Fruit fly (Drosophila melanogaster) whole organism, embryonic: Measurements from ENCODE around the gene CG2854.

ENCODE experiments used
- B-H2 ChIP-seq: fragments of 200-800 bp; sonication (Bioruptor generic); optimal IDR thresholded peaks from 2 replicates; lab custom pipeline; 2018; ENCODE audit warnings: missing biosample characterization, mild to moderate bottlenecking, missing genetic modification characterization
- CG10147 ChIP-seq: fragments of 200-800 bp; sonication (Bioruptor generic); optimal IDR thresholded peaks from 2 replicates; lab custom pipeline; 2019; ENCODE audit warnings: missing biosample characterization, mild to moderate bottlenecking, missing genetic modification characterization, moderate library complexity
- CG10321 ChIP-seq: fragments of 200-800 bp; sonication (Bioruptor generic); IDR thresholded peaks from 2 replicates; pipeline ENCODE4 v1.3.6; 2022; ENCODE audit warnings: missing biosample characterization, missing genetic modification characterization
- CG10543 ChIP-seq: fragments of 200-800 bp; sonication (Bioruptor generic); optimal IDR thresholded peaks from 3 replicates; lab custom pipeline; 2017; ENCODE audit warnings: missing biosample characterization, mild to moderate bottlenecking, missing genetic modification characterization, moderate library complexity
- CG11093 ChIP-seq: fragments of 200-800 bp; sonication (Bioruptor generic); IDR thresholded peaks from 3 replicates; pipeline ENCODE4 v1.3.6; 2022; ENCODE audit warnings: missing biosample characterization, missing genetic modification characterization
- CG11398 ChIP-seq: fragments of 200-800 bp; sonication (Bioruptor generic); optimal IDR thresholded peaks from 2 replicates; lab custom pipeline; 2016; ENCODE audit warnings: missing biosample characterization, missing genetic modification characterization
- CG11560 ChIP-seq: fragments of 200-800 bp; sonication (Bioruptor generic); IDR thresholded peaks from 3 replicates; pipeline ENCODE4 v1.3.6; 2022; ENCODE audit warnings: missing biosample characterization, missing genetic modification characterization
- CG12219 ChIP-seq: fragments of 200-800 bp; sonication (Bioruptor generic); optimal IDR thresholded peaks from 3 replicates; lab custom pipeline; 2018; ENCODE audit warnings: missing biosample characterization, mild to moderate bottlenecking, missing genetic modification characterization
- CG16813 ChIP-seq: fragments of 200-800 bp; sonication (Bioruptor generic); IDR thresholded peaks from 3 replicates; pipeline ENCODE4 v1.3.6; 2022; ENCODE audit warnings: missing biosample characterization, missing genetic modification characterization; ENCODE audit not compliant: partially characterized antibody
- CG18011 ChIP-seq: fragments of 200-800 bp; sonication (Bioruptor generic); optimal IDR thresholded peaks from 2 replicates; lab custom pipeline; 2017; ENCODE audit warnings: missing biosample characterization, missing genetic modification characterization, mild to moderate bottlenecking, moderate library complexity, missing genotype
- CG1832 ChIP-seq: fragments of 200-800 bp; sonication (Bioruptor generic); optimal IDR thresholded peaks from 2 replicates; lab custom pipeline; 2017; ENCODE audit warnings: missing biosample characterization, mild to moderate bottlenecking, missing genetic modification characterization, inconsistent platforms
- CG2889 ChIP-seq: fragments of 200-800 bp; sonication (Bioruptor generic); IDR thresholded peaks from 3 replicates; pipeline ENCODE4 v1.3.6; 2022; ENCODE audit warnings: missing biosample characterization, missing genetic modification characterization
- CG3163 ChIP-seq: fragments of 200-800 bp; sonication (Bioruptor generic); optimal IDR thresholded peaks from 3 replicates; lab custom pipeline; 2016; ENCODE audit warnings: missing biosample characterization, missing genetic modification characterization
- CG7839 ChIP-seq: fragments of 200-800 bp; sonication (Bioruptor generic); optimal IDR thresholded peaks from 3 replicates; lab custom pipeline; 2018; ENCODE audit warnings: missing biosample characterization, mild to moderate bottlenecking, missing genetic modification characterization, moderate library complexity
- CG8765 ChIP-seq: fragments of 200-800 bp; sonication (Bioruptor generic); IDR thresholded peaks from 2 replicates; pipeline ENCODE4 v1.3.6; 2022; ENCODE audit warnings: missing biosample characterization, missing genetic modification characterization
- CG9215 ChIP-seq: fragments of 200-800 bp; sonication (Bioruptor generic); IDR thresholded peaks from 2 replicates; pipeline ENCODE4 v1.3.6; 2022; ENCODE audit warnings: missing biosample characterization, missing genetic modification characterization
- CG9876 ChIP-seq: fragments of 200-800 bp; sonication (Bioruptor generic); optimal IDR thresholded peaks from 2 replicates; lab custom pipeline; 2016; ENCODE audit warnings: missing biosample characterization, missing genetic modification characterization
- Dip2 ChIP-seq: fragments of 200-800 bp; sonication (Bioruptor generic); IDR thresholded peaks from 2 replicates; pipeline ENCODE4 v1.3.6; 2022; ENCODE audit warnings: missing biosample characterization, missing genetic modification characterization
- Doc3 ChIP-seq: fragments of 200-800 bp; sonication (Bioruptor generic); IDR thresholded peaks from 3 replicates; pipeline ENCODE4 v1.3.6; 2022; ENCODE audit warnings: missing biosample characterization, missing genetic modification characterization; ENCODE audit not compliant: partially characterized antibody
- Dp ChIP-seq: fragments of 200-800 bp; sonication (Bioruptor generic); optimal IDR thresholded peaks from 2 replicates; lab custom pipeline; 2018; ENCODE audit warnings: missing biosample characterization, mild to moderate bottlenecking, missing genetic modification characterization, moderate library complexity
- Gug ChIP-seq: fragments of 200-800 bp; sonication (Bioruptor generic); IDR thresholded peaks from 4 replicates; pipeline ENCODE4 v1.3.6; 2022; ENCODE audit warnings: missing biosample characterization, missing genetic modification characterization
- Lhr ChIP-seq: fragments of 200-800 bp; sonication (Bioruptor generic); optimal IDR thresholded peaks from 3 replicates; lab custom pipeline; 2017; ENCODE audit warnings: mild to moderate bottlenecking, missing biosample characterization, missing genetic modification reagents, missing genetic modification characterization
- MBD-R2 ChIP-seq: fragments of 200-800 bp; sonication (Bioruptor generic); IDR thresholded peaks from 2 replicates; pipeline ENCODE4 v1.3.6; 2022; ENCODE audit warnings: missing biosample characterization, missing genetic modification characterization
- Mad ChIP-seq: fragments of 200-800 bp; sonication (Bioruptor generic); optimal IDR thresholded peaks from 2 replicates; lab custom pipeline; 2016; ENCODE audit warnings: missing biosample characterization, missing genetic modification characterization
- NC2α ChIP-seq: fragments of 200-800 bp; sonication (Bioruptor generic); optimal IDR thresholded peaks from 2 replicates; lab custom pipeline; 2016; ENCODE audit warnings: missing biosample characterization, missing genetic modification characterization
- Ssrp ChIP-seq: fragments of 200-800 bp; sonication (Bioruptor generic); optimal IDR thresholded peaks from 2 replicates; lab custom pipeline; 2018; ENCODE audit warnings: missing biosample characterization, mild to moderate bottlenecking, missing genetic modification characterization, moderate library complexity
- bbx ChIP-seq: fragments of 200-800 bp; sonication (Bioruptor generic); IDR thresholded peaks from 2 replicates; pipeline ENCODE4 v1.3.6; 2022; ENCODE audit warnings: missing biosample characterization, missing genetic modification characterization; ENCODE audit not compliant: partially characterized antibody
- bigmax ChIP-seq: fragments of 200-800 bp; sonication (Bioruptor generic); optimal IDR thresholded peaks from 2 replicates; lab custom pipeline; 2018; ENCODE audit warnings: missing biosample characterization, mild to moderate bottlenecking, missing genetic modification characterization
- crol ChIP-seq: fragments of 200-800 bp; sonication (Bioruptor generic); IDR thresholded peaks from 2 replicates; pipeline ENCODE4 v1.3.6; 2022; ENCODE audit warnings: missing biosample characterization, missing genetic modification characterization
- dm ChIP-seq: fragments of 200-800 bp; sonication (Bioruptor generic); optimal IDR thresholded peaks from 3 replicates; lab custom pipeline; 2016; ENCODE audit warnings: missing biosample characterization, missing genetic modification characterization
- eyg ChIP-seq: fragments of 200-800 bp; sonication (Bioruptor generic); optimal IDR thresholded peaks from 3 replicates; lab custom pipeline; 2016; ENCODE audit warnings: missing biosample characterization, missing genetic modification characterization
- grau ChIP-seq: fragments of 200-800 bp; optimal IDR thresholded peaks from 3 replicates; lab custom pipeline; 2019; ENCODE audit warnings: missing biosample characterization, mild to moderate bottlenecking, missing genetic modification characterization, moderate library complexity
- hb ChIP-seq: fragments of 200-800 bp; sonication (Bioruptor generic); IDR thresholded peaks from 3 replicates; pipeline ENCODE4 v1.3.6; 2022; ENCODE audit warnings: missing biosample characterization, missing genetic modification characterization; ENCODE audit not compliant: partially characterized antibody
- knrl ChIP-seq: fragments of 200-800 bp; sonication (Bioruptor generic); IDR thresholded peaks from 3 replicates; pipeline ENCODE4 v1.3.6; 2022; ENCODE audit warnings: missing biosample characterization, missing genetic modification characterization; ENCODE audit not compliant: partially characterized antibody
- lov ChIP-seq, 2 experiments: fragments of 200-800 bp in 1 of 2; fragments of >200 bp in 1 of 2; sonication (Bioruptor generic) in 1 of 2; IDR thresholded peaks in 1 of 2; optimal IDR thresholded peaks in 1 of 2; 2 replicates in 1 of 2; 3 replicates in 1 of 2; pipeline versions ENCODE4 v1.3.6 to Lab custom; 2017 to 2022; ENCODE audit warnings: missing biosample characterization in 1 of 2, missing genetic modification characterization in 1 of 2
- mirr ChIP-seq: fragments of 200-800 bp; sonication (Bioruptor generic); optimal IDR thresholded peaks from 3 replicates; lab custom pipeline; 2018; ENCODE audit warnings: missing biosample characterization, mild to moderate bottlenecking, missing genetic modification characterization
- nerfin-2 ChIP-seq: fragments of 200-800 bp; sonication (Bioruptor generic); IDR thresholded peaks from 2 replicates; pipeline ENCODE4 v1.3.6; 2022; ENCODE audit warnings: missing biosample characterization, missing genetic modification characterization; ENCODE audit not compliant: partially characterized antibody
- oc ChIP-seq: fragments of 200-800 bp; sonication (Bioruptor generic); optimal IDR thresholded peaks from 2 replicates; lab custom pipeline; 2018; ENCODE audit warnings: missing biosample characterization, mild to moderate bottlenecking, missing genetic modification characterization, moderate library complexity
- pan ChIP-seq, 4 experiments: fragments of >200 bp in 3 of 4; fragments of 200-800 bp in 1 of 4; sonication (Bioruptor generic) in 1 of 4; optimal IDR thresholded peaks in 3 of 4; IDR thresholded peaks in 1 of 4; 2 replicates each; pipeline versions ENCODE4 v1.3.6 to Lab custom; 2017 to 2022; ENCODE audit warnings: missing biosample characterization in 2 of 4, missing genetic modification characterization in 2 of 4, mixed read lengths in 1 of 4
- pb ChIP-seq: fragments of 200-800 bp; sonication (Bioruptor generic); optimal IDR thresholded peaks from 3 replicates; lab custom pipeline; 2016; ENCODE audit warnings: missing biosample characterization, missing genetic modification characterization
- pzg ChIP-seq: fragments of 200-800 bp; sonication (Bioruptor generic); optimal IDR thresholded peaks from 3 replicates; lab custom pipeline; 2018; ENCODE audit warnings: missing biosample characterization, mild to moderate bottlenecking, missing genetic modification characterization, moderate library complexity
- scrt ChIP-seq: fragments of 200-800 bp; sonication (Bioruptor generic); optimal IDR thresholded peaks from 2 replicates; lab custom pipeline; 2018; ENCODE audit warnings: missing biosample characterization, mild to moderate bottlenecking, missing genetic modification characterization, moderate library complexity
- sens ChIP-seq: fragments of 200-800 bp; sonication (Bioruptor generic); peaks from one replicate; lab custom pipeline; 2016; ENCODE audit warnings: missing biosample characterization, missing genetic modification characterization
- slbo ChIP-seq: fragments of 200-800 bp; sonication (Bioruptor generic); IDR thresholded peaks from 2 replicates; pipeline ENCODE4 v1.3.6; 2022; ENCODE audit warnings: missing biosample characterization, missing genetic modification characterization
- sob ChIP-seq: fragments of 200-800 bp; sonication (Bioruptor generic); IDR thresholded peaks from 2 replicates; pipeline ENCODE4 v1.3.6; 2022; ENCODE audit warnings: missing biosample characterization, missing genetic modification characterization
- tup ChIP-seq: fragments of 200-800 bp; sonication (Bioruptor generic); optimal IDR thresholded peaks from 2 replicates; lab custom pipeline; 2016; ENCODE audit warnings: missing biosample characterization, mild to moderate bottlenecking, missing genetic modification characterization, moderate library complexity
- wor ChIP-seq: fragments of 200-800 bp; sonication (Bioruptor generic); IDR thresholded peaks from 2 replicates; pipeline ENCODE4 v1.3.6; 2022; ENCODE audit warnings: missing biosample characterization, missing genetic modification characterization
- zf30C ChIP-seq: fragments of 200-800 bp; sonication (Bioruptor generic); optimal IDR thresholded peaks from 3 replicates; lab custom pipeline; 2018; ENCODE audit warnings: missing biosample characterization, mild to moderate bottlenecking, missing genetic modification characterization

Gene CG2854

dm6 chrX:2340009-2340733 lies 13.2 kb downstream of the CG2854 start (continued):
- TF ChIP-seq hb (peak; percentile 77), pb (GFP tag; lab: Kevin White, UChicago) (peak; percentile 19), bbx (GFP tag; lab: Robert Waterston, UW) (peak; percentile 73), CG16813 (GFP tag; lab: Robert Waterston, UW) (peak; percentile 69), lov (optimal IDR thresholded peaks at IDR 0.05; lab: Kevin White, UChicago) (no peak), lov (GFP tag; IDR thresholded peaks at IDR 0.05; lab: Robert Waterston, UW) (no peak), CG9876 (no peak), Dip2 (GFP tag; lab: Robert Waterston, UW) (peak; percentile 90), nerfin-2 (GFP tag; lab: Robert Waterston, UW) (peak; percentile 63; the same call in 1 of the 2 replicates), CG1832 (no peak), Ssrp (tag; lab: Kevin White, UChicago) (no peak), CG10321 (GFP tag; lab: Robert Waterston, UW) (no peak), CG10147 (GFP tag; lab: Kevin White, UChicago) (peak; percentile 3), eyg (no peak), MBD-R2 (GFP tag; lab: Robert Waterston, UW) (peak; percentile 38; the same call in 1 of the 2 replicates), oc (no peak), grau (peak; percentile 1), knrl (peak; percentile 64), slbo (GFP tag; lab: Robert Waterston, UW) (no peak), CG8765 (no peak), zf30C (GFP tag; lab: Kevin White, UChicago) (no peak), pzg (GFP tag; lab: Kevin White, UChicago) (peak; percentile 83), Lhr (GFP tag; lab: Kevin White, UChicago) (peak; percentile 65), CG9215 (GFP tag; lab: Robert Waterston, UW) (no peak), bigmax (GFP tag; lab: Kevin White, UChicago) (peak; percentile 32), CG11398 (GFP tag; lab: Kevin White, UChicago) (no peak), crol (GFP tag; lab: Robert Waterston, UW) (no peak), CG7839 (tag; lab: Kevin White, UChicago) (no peak), CG2889 (GFP tag; lab: Robert Waterston, UW) (no peak), wor (no peak), CG10543 (GFP tag; lab: Kevin White, UChicago) (peak; percentile 2), CG18011 (GFP tag; lab: Kevin White, UChicago) (no peak), sob (GFP tag; lab: Robert Waterston, UW) (no peak), scrt (GFP tag; lab: Kevin White, UChicago) (peak; percentile 91), pan (optimal IDR thresholded peaks at IDR 0.05; lab: Kevin White, UChicago) (no peak), pan (GFP tag; optimal IDR thresholded peaks at IDR 0.05 in 1 of 2, IDR thresholded peaks at IDR 0.05 in 1 of 2) (no peak), dm (peak; percentile 31), Gug (GFP tag; lab: Robert Waterston, UW) (no peak), sens (GFP tag; lab: Kevin White, UChicago) (peak; percentile 8), CG11093 (no peak), mirr (peak; percentile 36), Mad (GFP tag; lab: Kevin White, UChicago) (no peak), tup (GFP tag; lab: Kevin White, UChicago) (no peak), B-H2 (peak; percentile 32), CG11560 (peak; percentile 66; the same call in 2 of the 3 replicates), NC2α (no peak), Dp (GFP tag; lab: Kevin White, UChicago) (peak; percentile 94), CG3163 (GFP tag; lab: Kevin White, UChicago) (no peak), Doc3 (no peak), CG12219 (GFP tag; lab: Kevin White, UChicago) (no peak)
